Fruit fly (Drosophila melanogaster) whole organism, prepupa: ENCODE measurements around the gene Rsph3.

Source experiments
- Blimp-1 ChIP-seq: fragments of 200-800 bp; sonication (Bioruptor generic); optimal IDR thresholded peaks from 3 replicates; lab custom pipeline; 2017; ENCODE audit warnings: missing biosample characterization, missing genetic modification characterization, mild to moderate bottlenecking, moderate library complexity, missing genetic modification reagents
- CG10631 ChIP-seq: fragments of 200-800 bp; sonication (Bioruptor generic); optimal IDR thresholded peaks from 2 replicates; lab custom pipeline; 2016; ENCODE audit warnings: missing biosample characterization, missing genetic modification characterization
- CG10669 ChIP-seq: fragments of 200-800 bp; sonication (Bioruptor generic); optimal IDR thresholded peaks from 3 replicates; lab custom pipeline; 2018; ENCODE audit warnings: missing biosample characterization, mild to moderate bottlenecking, missing genetic modification characterization, moderate library complexity
- CG11294 ChIP-seq: fragments of 200-800 bp; sonication (Bioruptor generic); IDR thresholded peaks from 2 replicates; pipeline ENCODE4 v1.3.6; 2022; ENCODE audit warnings: missing biosample characterization, missing genetic modification characterization
- CG11762 ChIP-seq: fragments of 200-800 bp; sonication (Bioruptor generic); optimal IDR thresholded peaks from 3 replicates; lab custom pipeline; 2016; ENCODE audit warnings: missing biosample characterization, missing genetic modification characterization; ENCODE audit not compliant: insufficient read depth
- CG11902 ChIP-seq: fragments of 200-800 bp; sonication (Bioruptor generic); optimal IDR thresholded peaks from 3 replicates; lab custom pipeline; 2016; ENCODE audit warnings: missing biosample characterization, missing genetic modification characterization
- CG1621 ChIP-seq: fragments of 200-800 bp; sonication (Bioruptor generic); optimal IDR thresholded peaks from 3 replicates; lab custom pipeline; 2018; ENCODE audit warnings: missing biosample characterization, mild to moderate bottlenecking, missing genetic modification characterization
- CG16779 ChIP-seq: fragments of 200-800 bp; sonication (Bioruptor generic); optimal IDR thresholded peaks from 3 replicates; lab custom pipeline; 2017; ENCODE audit warnings: missing biosample characterization, mild to moderate bottlenecking, missing genetic modification characterization
- CG32006 ChIP-seq: fragments of 200-800 bp; sonication (Bioruptor generic); optimal IDR thresholded peaks from 3 replicates; lab custom pipeline; 2017; ENCODE audit warnings: missing biosample characterization, mild to moderate bottlenecking, missing genetic modification characterization
- CG34406 ChIP-seq: fragments of 200-800 bp; sonication (Bioruptor generic); optimal IDR thresholded peaks from 3 replicates; lab custom pipeline; 2016; ENCODE audit warnings: missing biosample characterization, missing genetic modification characterization
- CG3919 ChIP-seq: fragments of 200-800 bp; sonication (Bioruptor generic); optimal IDR thresholded peaks from 3 replicates; lab custom pipeline; 2016; ENCODE audit warnings: missing biosample characterization, missing genetic modification characterization
- CG6163 ChIP-seq: fragments of 200-800 bp; sonication (Bioruptor generic); IDR thresholded peaks from 3 replicates; pipeline ENCODE4 v1.3.6; 2022; ENCODE audit warnings: missing biosample characterization, missing genetic modification characterization
- CG6276 ChIP-seq: fragments of 200-800 bp; sonication (Bioruptor generic); optimal IDR thresholded peaks from 2 replicates; lab custom pipeline; 2017; ENCODE audit warnings: missing biosample characterization, mild to moderate bottlenecking, missing genetic modification characterization
- CG6792 ChIP-seq: fragments of 200-800 bp; sonication (Bioruptor generic); optimal IDR thresholded peaks from 3 replicates; lab custom pipeline; 2016; ENCODE audit warnings: missing biosample characterization, missing genetic modification characterization
- CG6808 ChIP-seq: fragments of 200-800 bp; sonication (Bioruptor generic); optimal IDR thresholded peaks from 3 replicates; lab custom pipeline; 2017; ENCODE audit warnings: missing biosample characterization, missing genetic modification characterization, mild to moderate bottlenecking, moderate library complexity, missing genetic modification reagents
- CG6854 ChIP-seq: fragments of 200-800 bp; sonication (Bioruptor generic); optimal IDR thresholded peaks from 2 replicates; lab custom pipeline; 2017; ENCODE audit warnings: missing biosample characterization, mild to moderate bottlenecking, missing genetic modification characterization
- CG7368 ChIP-seq: fragments of 200-800 bp; sonication (Bioruptor generic); optimal IDR thresholded peaks from 3 replicates; lab custom pipeline; 2016; ENCODE audit warnings: missing biosample characterization, missing genetic modification characterization
- CG8319 ChIP-seq: fragments of 200-800 bp; sonication (Bioruptor generic); optimal IDR thresholded peaks from 3 replicates; lab custom pipeline; 2016; ENCODE audit warnings: missing biosample characterization, missing genetic modification characterization
- CG8632 ChIP-seq: fragments of 200-800 bp; sonication (Bioruptor generic); optimal IDR thresholded peaks from 3 replicates; lab custom pipeline; 2016; ENCODE audit warnings: missing biosample characterization, missing genetic modification characterization
- CG9139 ChIP-seq: fragments of 200-800 bp; sonication (Bioruptor generic); optimal IDR thresholded peaks from 3 replicates; lab custom pipeline; 2017; ENCODE audit warnings: missing biosample characterization, mild to moderate bottlenecking, missing genetic modification characterization
- Eip75B ChIP-seq: fragments of 200-800 bp; sonication (Bioruptor generic); optimal IDR thresholded peaks from 3 replicates; lab custom pipeline; 2016; ENCODE audit warnings: missing biosample characterization, missing genetic modification characterization
- Eip93F ChIP-seq: fragments of 200-800 bp; sonication (Bioruptor generic); optimal IDR thresholded peaks from 2 replicates; lab custom pipeline; 2016; ENCODE audit warnings: missing biosample characterization, mild to moderate bottlenecking, missing genetic modification characterization
- Ets96B ChIP-seq: fragments of 200-800 bp; optimal IDR thresholded peaks from 2 replicates; lab custom pipeline; 2019; ENCODE audit warnings: missing biosample characterization, mild to moderate bottlenecking, missing genetic modification characterization, moderate library complexity
- Gug ChIP-seq: fragments of 200-800 bp; sonication (Bioruptor generic); IDR thresholded peaks from 2 replicates; pipeline ENCODE4 v1.3.6; 2022; ENCODE audit warnings: missing biosample characterization, missing genetic modification characterization
- Hr38 ChIP-seq: sonication (Bioruptor generic); optimal IDR thresholded peaks from 2 replicates; lab custom pipeline; 2016; ENCODE audit warnings: missing biosample characterization, missing genetic modification characterization
- Hr39 ChIP-seq: fragments of 200-800 bp; sonication (Bioruptor generic); optimal IDR thresholded peaks from 2 replicates; lab custom pipeline; 2016; ENCODE audit warnings: missing biosample characterization, missing genetic modification characterization
- Hr4 ChIP-seq: fragments of 200-800 bp; sonication (Bioruptor generic); optimal IDR thresholded peaks from 3 replicates; lab custom pipeline; 2016; ENCODE audit warnings: missing biosample characterization, missing genetic modification characterization
- Lpt ChIP-seq: fragments of 200-800 bp; sonication (Bioruptor generic); optimal IDR thresholded peaks from 3 replicates; lab custom pipeline; 2016; ENCODE audit warnings: missing biosample characterization, missing genetic modification characterization
- Met ChIP-seq: fragments of 200-800 bp; sonication (Bioruptor generic); optimal IDR thresholded peaks from 3 replicates; lab custom pipeline; 2016; ENCODE audit warnings: missing biosample characterization, missing genetic modification characterization
- OdsH ChIP-seq: fragments of 200-800 bp; sonication (Bioruptor generic); optimal IDR thresholded peaks from 3 replicates; lab custom pipeline; 2016; ENCODE audit warnings: missing biosample characterization, missing genetic modification characterization
- Smox ChIP-seq: fragments of 200-800 bp; sonication (Bioruptor generic); optimal IDR thresholded peaks from 3 replicates; lab custom pipeline; 2016; ENCODE audit warnings: missing biosample characterization, missing genetic modification characterization
- Sox102F ChIP-seq: fragments of 200-800 bp; sonication (Bioruptor generic); optimal IDR thresholded peaks from 2 replicates; lab custom pipeline; 2016; ENCODE audit warnings: missing biosample characterization, mild to moderate bottlenecking, missing genetic modification characterization
- Sox14 ChIP-seq: fragments of 200-800 bp; sonication (Bioruptor generic); optimal IDR thresholded peaks from 3 replicates; lab custom pipeline; 2016; ENCODE audit warnings: missing biosample characterization, missing genetic modification characterization
- Sox15 ChIP-seq: fragments of 200-800 bp; sonication (Bioruptor generic); optimal IDR thresholded peaks from 3 replicates; lab custom pipeline; 2016; ENCODE audit warnings: missing biosample characterization, missing genetic modification characterization
- achi ChIP-seq: fragments of 200-800 bp; sonication (Bioruptor generic); optimal IDR thresholded peaks from 3 replicates; lab custom pipeline; 2016; ENCODE audit warnings: missing biosample characterization, missing genetic modification characterization
- acj6 ChIP-seq: fragments of 200-800 bp; sonication (Bioruptor generic); optimal IDR thresholded peaks from 3 replicates; lab custom pipeline; 2016; ENCODE audit warnings: missing biosample characterization, missing genetic modification characterization
- cyc ChIP-seq: fragments of 200-800 bp; sonication (Bioruptor generic); optimal IDR thresholded peaks from 3 replicates; lab custom pipeline; 2016; ENCODE audit warnings: missing biosample characterization, missing genetic modification characterization
- dac ChIP-seq: fragments of 200-800 bp; sonication (Bioruptor generic); optimal IDR thresholded peaks from 2 replicates; lab custom pipeline; 2017; ENCODE audit warnings: missing biosample characterization, mild to moderate bottlenecking, missing genetic modification characterization
- dsx ChIP-seq: fragments of 200-800 bp; optimal IDR thresholded peaks from 3 replicates; lab custom pipeline; 2019; ENCODE audit warnings: missing biosample characterization, mild to moderate bottlenecking, missing genetic modification characterization, moderate library complexity; ENCODE audit not compliant: poor library complexity, severe bottlenecking
- eg ChIP-seq: fragments of 200-800 bp; sonication (Bioruptor generic); IDR thresholded peaks from 3 replicates; pipeline ENCODE4 v1.3.6; 2022; ENCODE audit warnings: missing biosample characterization, missing genetic modification characterization
- esn ChIP-seq: fragments of 200-800 bp; sonication (Bioruptor generic); optimal IDR thresholded peaks from 2 replicates; lab custom pipeline; 2016; ENCODE audit warnings: missing biosample characterization, mild to moderate bottlenecking, missing genetic modification characterization, moderate library complexity
- fd85E ChIP-seq: fragments of 200-800 bp; sonication (Bioruptor generic); optimal IDR thresholded peaks from 3 replicates; lab custom pipeline; 2016; ENCODE audit warnings: missing biosample characterization, missing genetic modification characterization
- fkh ChIP-seq: fragments of 200-800 bp; sonication (Bioruptor generic); optimal IDR thresholded peaks from 3 replicates; lab custom pipeline; 2017; ENCODE audit warnings: missing biosample characterization, mild to moderate bottlenecking, missing genetic modification characterization, moderate library complexity
- lz ChIP-seq: fragments of 200-800 bp; sonication (Bioruptor generic); optimal IDR thresholded peaks from 3 replicates; lab custom pipeline; 2016; ENCODE audit warnings: missing biosample characterization, missing genetic modification characterization
- net ChIP-seq: fragments of 200-800 bp; sonication (Bioruptor generic); optimal IDR thresholded peaks from 3 replicates; lab custom pipeline; 2016; ENCODE audit warnings: missing biosample characterization, missing genetic modification characterization
- pdm3 ChIP-seq: fragments of 200-800 bp; sonication (Bioruptor generic); optimal IDR thresholded peaks from 3 replicates; lab custom pipeline; 2016; ENCODE audit warnings: missing biosample characterization, missing genetic modification characterization
- salr ChIP-seq, 2 experiments: fragments of 200-800 bp; sonication (Bioruptor generic); optimal IDR thresholded peaks; 3 replicates each; lab custom pipeline; 2016 to 2018; ENCODE audit warnings: missing biosample characterization in 2 of 2, missing genetic modification characterization in 2 of 2, mild to moderate bottlenecking in 1 of 2
- spab ChIP-seq: fragments of 200-800 bp; sonication (Bioruptor generic); optimal IDR thresholded peaks from 2 replicates; lab custom pipeline; 2017; ENCODE audit warnings: missing biosample characterization, mild to moderate bottlenecking, missing genetic modification characterization, missing genetic modification reagents
- ss ChIP-seq, 2 experiments: fragments of 200-800 bp; sonication (Bioruptor generic); optimal IDR thresholded peaks; 2 replicates in 1 of 2; 3 replicates in 1 of 2; lab custom pipeline; 2017 to 2018; ENCODE audit warnings: mild to moderate bottlenecking in 2 of 2, missing biosample characterization in 2 of 2, missing genetic modification characterization in 2 of 2, moderate library complexity in 1 of 2
- svp ChIP-seq: fragments of 200-800 bp; sonication (Bioruptor generic); peaks from one replicate; lab custom pipeline; 2016; ENCODE audit warnings: missing biosample characterization, missing genetic modification characterization
- topi ChIP-seq: fragments of 200-800 bp; sonication (Bioruptor generic); optimal IDR thresholded peaks from 3 replicates; lab custom pipeline; 2016; ENCODE audit warnings: missing biosample characterization, missing genetic modification characterization
- vri ChIP-seq: fragments of 200-800 bp; sonication (Bioruptor generic); optimal IDR thresholded peaks from 3 replicates; lab custom pipeline; 2016; ENCODE audit warnings: missing biosample characterization, mild to moderate bottlenecking, missing genetic modification characterization

Gene Rsph3

dm6 chr3L:6799550-6799949 is 36.5 kb upstream of the Rsph3 start:
- TF ChIP-seq net (GFP tag; lab: Kevin White, UChicago): no peak
- no peak for TF ChIP-seq Hr38 (GFP tag; lab: Kevin White, UChicago)
- peak; percentile 20 for TF ChIP-seq acj6 (GFP tag; lab: Kevin White, UChicago)
- no peak for TF ChIP-seq vri (GFP tag; lab: Kevin White, UChicago)
- no peak for TF ChIP-seq CG6808
- TF ChIP-seq lz (GFP tag; lab: Kevin White, UChicago): peak; percentile 27
- TF ChIP-seq pdm3 (GFP tag; lab: Kevin White, UChicago): peak; percentile 7
- no peak for TF ChIP-seq Sox102F
- TF ChIP-seq fd85E (GFP tag; lab: Kevin White, UChicago): no peak
- TF ChIP-seq esn: peak; percentile 36
- no peak for TF ChIP-seq dsx (GFP tag; lab: Kevin White, UChicago)
- TF ChIP-seq fkh (GFP tag; lab: Kevin White, UChicago): no peak
- TF ChIP-seq CG6792 (GFP tag; lab: Kevin White, UChicago): no peak
- peak; percentile 19 for TF ChIP-seq spab (GFP tag; lab: Kevin White, UChicago)
- peak; percentile 7 for TF ChIP-seq Eip75B (GFP tag; lab: Kevin White, UChicago)
- peak; percentile 11 for TF ChIP-seq CG6276 (GFP tag; lab: Kevin White, UChicago)
- no peak for TF ChIP-seq CG7368 (GFP tag; lab: Kevin White, UChicago)
- no peak for TF ChIP-seq Smox (GFP tag; lab: Kevin White, UChicago)
- TF ChIP-seq Blimp-1 (GFP tag; lab: Kevin White, UChicago): no peak
- TF ChIP-seq salr (GFP tag; optimal IDR thresholded peaks at IDR 0.05; lab: Kevin White, UChicago): peak in 1 of 2 experiments; percentile 12
- TF ChIP-seq CG8319 (GFP tag; lab: Kevin White, UChicago): no peak
- no peak for TF ChIP-seq Sox15 (GFP tag; lab: Kevin White, UChicago)
- no peak for TF ChIP-seq Sox14 (GFP tag; lab: Kevin White, UChicago)
- TF ChIP-seq CG11294 (GFP tag; lab: Robert Waterston, UW): peak; percentile 69
- TF ChIP-seq CG6163 (GFP tag; lab: Robert Waterston, UW): peak; percentile 83
- no peak for TF ChIP-seq CG16779 (tag; lab: Kevin White, UChicago)
- TF ChIP-seq OdsH (GFP tag; lab: Kevin White, UChicago): peak; percentile 31
- no peak for TF ChIP-seq Eip93F (GFP tag; lab: Kevin White, UChicago)
- TF ChIP-seq CG10631: peak; percentile 46
- no peak for TF ChIP-seq CG34406 (GFP tag; lab: Kevin White, UChicago)
- peak; percentile 48 for TF ChIP-seq CG3919 (GFP tag; lab: Kevin White, UChicago)
- peak; percentile 81 for TF ChIP-seq eg (GFP tag; lab: Robert Waterston, UW)
- TF ChIP-seq CG32006: peak; percentile 56
- no peak for TF ChIP-seq CG11902 (GFP tag; lab: Kevin White, UChicago)
- no peak for TF ChIP-seq ss (GFP tag; optimal IDR thresholded peaks at IDR 0.05; lab: Kevin White, UChicago)
- peak; percentile 2 for TF ChIP-seq CG8632 (GFP tag; lab: Kevin White, UChicago)
- peak; percentile 24 for TF ChIP-seq topi
- TF ChIP-seq Lpt (GFP tag; lab: Kevin White, UChicago): peak; percentile 10
- no peak for TF ChIP-seq CG1621 (tag; lab: Kevin White, UChicago)
- peak; percentile 5 for TF ChIP-seq CG11762 (GFP tag; lab: Kevin White, UChicago)
- peak; percentile 50 for TF ChIP-seq Ets96B (tag; lab: Kevin White, UChicago)
- TF ChIP-seq Hr39: peak; percentile 17
- peak; percentile 43 for TF ChIP-seq cyc (GFP tag; lab: Kevin White, UChicago)
- TF ChIP-seq CG6854 (GFP tag; lab: Kevin White, UChicago): no peak
- peak; percentile 31 for TF ChIP-seq achi (GFP tag; lab: Kevin White, UChicago)
- TF ChIP-seq CG9139 (GFP tag; lab: Kevin White, UChicago): no peak
- peak; percentile 33 for TF ChIP-seq Met (GFP tag; lab: Kevin White, UChicago)
- TF ChIP-seq Hr4 (GFP tag; lab: Kevin White, UChicago): no peak
- TF ChIP-seq CG10669 (GFP tag; lab: Kevin White, UChicago): peak; percentile 43
- no peak for TF ChIP-seq dac (GFP tag; lab: Kevin White, UChicago)
- peak; percentile 53 for TF ChIP-seq Gug (GFP tag; lab: Robert Waterston, UW)
- peak; percentile 67 for TF ChIP-seq svp (GFP tag; lab: Kevin White, UChicago)
